Worm (Caenorhabditis elegans) whole organism, midembryonic: ENCODE data around the gene fbxa-61.

Experiments used
- cog-1 ChIP-seq: sonication (generic microtip); optimal IDR thresholded peaks from 2 replicates; lab custom pipeline; 2016; ENCODE audit warnings: missing genetic modification characterization, missing compliant biosample characterization
- flt-1 ChIP-seq: fragments of 200-800 bp; sonication (Bioruptor generic); IDR thresholded peaks from 2 replicates; pipeline ENCODE4 v1.3.6; 2022; ENCODE audit warnings: missing genetic modification characterization, missing compliant biosample characterization
- med-1 ChIP-seq: sonication (generic microtip); optimal IDR thresholded peaks from 2 replicates; lab custom pipeline; 2017; ENCODE audit warnings: missing genetic modification characterization, mild to moderate bottlenecking, missing compliant biosample characterization, antibody characterized with exemption, missing genetic modification reagents; ENCODE audit not compliant: insufficient read depth
- tab-1 ChIP-seq: fragments of 200-800 bp; sonication (Bioruptor generic); IDR thresholded peaks from 2 replicates; pipeline ENCODE4 v1.3.6; 2022; ENCODE audit warnings: missing genetic modification characterization, missing compliant biosample characterization
- ztf-23 ChIP-seq: fragments of 200-800 bp; sonication (Bioruptor generic); IDR thresholded peaks from 2 replicates; pipeline ENCODE4 v1.3.6; 2022; ENCODE audit warnings: missing genetic modification reagents, missing genetic modification characterization, missing compliant biosample characterization
- ztf-29 ChIP-seq: fragments of 200-800 bp; sonication (Bioruptor generic); IDR thresholded peaks from 2 replicates; pipeline ENCODE4 v1.3.6; 2022; ENCODE audit warnings: missing genetic modification reagents, missing genetic modification characterization, missing compliant biosample characterization

DNA sequence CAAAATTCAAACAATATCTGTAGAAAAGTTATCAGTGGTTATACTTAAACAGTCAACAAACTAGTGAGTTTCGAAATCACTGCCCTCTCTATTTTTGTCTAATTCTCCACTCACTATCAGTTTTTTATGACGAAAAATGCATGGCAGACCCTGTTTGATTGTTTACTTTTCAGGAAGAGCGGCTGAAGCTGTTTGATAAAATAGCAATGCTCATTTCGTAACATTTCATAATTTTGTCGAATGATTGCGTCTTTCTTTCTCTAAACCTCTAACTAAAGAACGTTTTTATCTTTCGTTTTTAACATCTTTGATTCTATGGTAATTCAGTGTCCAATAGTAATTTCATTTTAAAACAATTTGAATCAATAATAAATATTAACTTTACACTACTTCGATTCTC lies 40.3 kb downstream of the fbxa-61 start:
- no peak for TF ChIP-seq cog-1 (tag; lab: Kevin White, UChicago)
- TF ChIP-seq ztf-23 (GFP tag; lab: Robert Waterston, UW): no peak
- TF ChIP-seq med-1: no peak
- TF ChIP-seq flt-1 (GFP tag; lab: Robert Waterston, UW): no peak
- TF ChIP-seq tab-1 (GFP tag; lab: Robert Waterston, UW): no peak
- no peak for TF ChIP-seq ztf-29
